Worm (Caenorhabditis elegans) whole organism, L1 larva: ENCODE results near the gene spig-9.

Experiments
- F16B12.6 ChIP-seq: fragments of 150-350 bp; optimal IDR thresholded peaks from 2 replicates; lab custom pipeline; 2014; ENCODE audit warnings: missing biosample characterization, missing genetic modification characterization
- ama-1 ChIP-seq: fragments of 150-350 bp; optimal IDR thresholded peaks from 2 replicates; lab custom pipeline; 2014
- fkh-10 ChIP-seq: sonication (generic microtip); optimal IDR thresholded peaks from 2 replicates; lab custom pipeline; 2017; ENCODE audit warnings: missing biosample characterization, missing genetic modification reagents, missing genetic modification characterization
- mdl-1 ChIP-seq, 2 experiments: fragments of 150-350 bp; optimal IDR thresholded peaks; 2 replicates each; lab custom pipeline; 2014 to 2017; ENCODE audit warnings: missing biosample characterization in 2 of 2, missing genetic modification characterization in 2 of 2, inconsistent platforms in 1 of 2
- nhr-237 ChIP-seq: fragments of 150-350 bp; optimal IDR thresholded peaks from 2 replicates; lab custom pipeline; 2014; ENCODE audit warnings: missing biosample characterization, missing genetic modification characterization

- TF ChIP-seq mdl-1 (tag; optimal IDR thresholded peaks at IDR 0.05; lab: Kevin White, UChicago) = no peak
- TF ChIP-seq nhr-237 (tag; lab: Kevin White, UChicago) = no peak
- no peak for TF ChIP-seq ama-1 (lab: Kevin White, UChicago)
- no peak for TF ChIP-seq F16B12.6
- TF ChIP-seq fkh-10 (GFP tag; lab: Kevin White, UChicago) = no peak
These were observed 22.5 kb upstream of the spig-9 start, which contains the start of gene H37A05.2 for ce11 chrV:13634149-13634548.
